Fruit fly (Drosophila melanogaster) whole organism, pupa: ENCODE measurements around the gene VhaM9.7-c.

Source experiments
- CG10348 ChIP-seq: fragments of 200-800 bp; sonication (Bioruptor generic); IDR thresholded peaks from 2 replicates; pipeline ENCODE4 v1.3.6; 2022; ENCODE audit warnings: missing biosample characterization, missing genetic modification characterization
- CG13204 ChIP-seq: fragments of 200-800 bp; sonication (Bioruptor generic); optimal IDR thresholded peaks from 2 replicates; lab custom pipeline; 2018; ENCODE audit warnings: missing biosample characterization, mild to moderate bottlenecking, missing genetic modification characterization, moderate library complexity
- CG17806 ChIP-seq: fragments of 200-800 bp; sonication (Bioruptor generic); optimal IDR thresholded peaks from 2 replicates; lab custom pipeline; 2018; ENCODE audit warnings: missing biosample characterization, mild to moderate bottlenecking, missing genetic modification characterization, moderate library complexity
- CG4496 ChIP-seq: fragments of 200-800 bp; sonication (Bioruptor generic); IDR thresholded peaks from 3 replicates; pipeline ENCODE4 v1.3.6; 2022; ENCODE audit warnings: missing biosample characterization, missing genetic modification characterization
- CG8301 ChIP-seq: fragments of 200-800 bp; sonication (Bioruptor generic); optimal IDR thresholded peaks from 2 replicates; lab custom pipeline; 2018; ENCODE audit warnings: missing biosample characterization, mild to moderate bottlenecking, missing genetic modification characterization
- CG9948 ChIP-seq: fragments of 200-800 bp; sonication (Bioruptor generic); optimal IDR thresholded peaks from 2 replicates; lab custom pipeline; 2018; ENCODE audit warnings: missing biosample characterization, mild to moderate bottlenecking, missing genetic modification characterization, moderate library complexity
- D1 ChIP-seq: fragments of 200-800 bp; sonication (Bioruptor generic); optimal IDR thresholded peaks from 2 replicates; lab custom pipeline; 2018; ENCODE audit warnings: missing biosample characterization, mild to moderate bottlenecking, missing genetic modification characterization, moderate library complexity
- EcR ChIP-seq: fragments of 200-800 bp; sonication (Bioruptor generic); optimal IDR thresholded peaks from 3 replicates; lab custom pipeline; 2019; ENCODE audit warnings: missing biosample characterization, missing genetic modification characterization, mild to moderate bottlenecking, moderate library complexity, missing genetic modification reagents
- Ets98B ChIP-seq: fragments of 200-800 bp; sonication (Bioruptor generic); IDR thresholded peaks from 2 replicates; pipeline ENCODE4 v1.3.6; 2022; ENCODE audit warnings: missing biosample characterization, missing genetic modification characterization
- gl ChIP-seq: fragments of 200-800 bp; sonication (Bioruptor generic); optimal IDR thresholded peaks from 2 replicates; lab custom pipeline; 2018; ENCODE audit warnings: missing biosample characterization, mild to moderate bottlenecking, missing genetic modification characterization

- TF ChIP-seq CG17806 (no peak), CG9948 (tag; lab: Kevin White, UChicago) (no peak), EcR (GFP tag; lab: Kevin White, UChicago) (no peak), CG4496 (no peak), CG8301 (no peak), D1 (tag; lab: Kevin White, UChicago) (no peak), gl (tag; lab: Kevin White, UChicago) (no peak), CG10348 (GFP tag; lab: Robert Waterston, UW) (no peak), Ets98B (GFP tag; lab: Robert Waterston, UW) (no peak), CG13204 (no peak)
These were observed 22.4 kb upstream of the VhaM9.7-c start, which contains the start of gene Cpr64Aa for dm6 chr3L:4209078-4209477.
